Fruit fly (Drosophila melanogaster) whole organism, embryonic: Measurements from ENCODE around the gene chrb.
A peak's percentile ranks its signal among the peaks of the same experiment; 100 is the strongest.

ENCODE experiments used
- Adf1 ChIP-seq: fragments of 200-800 bp; sonication (Bioruptor generic); IDR thresholded peaks from 2 replicates; pipeline ENCODE4 v1.3.6; 2022; ENCODE audit warnings: missing biosample characterization, missing genetic modification characterization
- Atf3 ChIP-seq: fragments of 200-800 bp; sonication (Bioruptor generic); optimal IDR thresholded peaks from 3 replicates; lab custom pipeline; 2016; ENCODE audit warnings: missing biosample characterization, missing genetic modification characterization
- C15 ChIP-seq: fragments of 200-800 bp; sonication (Bioruptor generic); IDR thresholded peaks from 3 replicates; pipeline ENCODE4 v1.3.6; 2022; ENCODE audit warnings: missing biosample characterization, missing genetic modification characterization
- CG10959 ChIP-seq: fragments of 200-800 bp; sonication (Bioruptor generic); IDR thresholded peaks from 2 replicates; pipeline ENCODE4 v1.3.6; 2022; ENCODE audit warnings: missing biosample characterization, missing genetic modification characterization
- CG12942 ChIP-seq: fragments of 200-800 bp; sonication (Bioruptor generic); optimal IDR thresholded peaks from 3 replicates; lab custom pipeline; 2016; ENCODE audit warnings: missing biosample characterization, missing genetic modification characterization
- CG13775 ChIP-seq: fragments of 200-800 bp; sonication (Bioruptor generic); optimal IDR thresholded peaks from 3 replicates; lab custom pipeline; 2017; ENCODE audit warnings: missing biosample characterization, mild to moderate bottlenecking, missing genetic modification characterization
- CG13894 ChIP-seq: fragments of 200-800 bp; sonication (Bioruptor generic); optimal IDR thresholded peaks from 3 replicates; lab custom pipeline; 2018; ENCODE audit warnings: missing biosample characterization, mild to moderate bottlenecking, missing genetic modification characterization, moderate library complexity
- CG14667 ChIP-seq: fragments of 200-800 bp; sonication (Bioruptor generic); IDR thresholded peaks from 2 replicates; pipeline ENCODE4 v1.3.6; 2022; ENCODE audit warnings: missing biosample characterization, missing genetic modification characterization
- CG1603 ChIP-seq: fragments of 200-800 bp; sonication (Bioruptor generic); optimal IDR thresholded peaks from 2 replicates; lab custom pipeline; 2019; ENCODE audit warnings: missing biosample characterization, mild to moderate bottlenecking, missing genetic modification characterization, moderate library complexity
- CG17186 ChIP-seq: fragments of 200-800 bp; sonication (Bioruptor generic); optimal IDR thresholded peaks from 3 replicates; lab custom pipeline; 2017; ENCODE audit warnings: missing biosample characterization, missing genetic modification reagents, missing genetic modification characterization
- CG17568 ChIP-seq: fragments of 200-800 bp; sonication (Bioruptor generic); optimal IDR thresholded peaks from 2 replicates; lab custom pipeline; 2018; ENCODE audit warnings: missing biosample characterization, mild to moderate bottlenecking, missing genetic modification characterization, moderate library complexity
- CG17612 ChIP-seq: fragments of 200-800 bp; sonication (Bioruptor generic); IDR thresholded peaks from 2 replicates; pipeline ENCODE4 v1.3.6; 2022; ENCODE audit warnings: missing biosample characterization, missing genetic modification characterization
- CG18599 ChIP-seq: fragments of 200-800 bp; sonication (Bioruptor generic); optimal IDR thresholded peaks from 3 replicates; lab custom pipeline; 2017; ENCODE audit warnings: missing biosample characterization, missing genetic modification characterization, mild to moderate bottlenecking, moderate library complexity, missing genetic modification reagents
- CG2116 ChIP-seq: fragments of 200-800 bp; sonication (Bioruptor generic); optimal IDR thresholded peaks from 3 replicates; lab custom pipeline; 2018; ENCODE audit warnings: missing biosample characterization, mild to moderate bottlenecking, missing genetic modification characterization
- CG2199 ChIP-seq: fragments of 200-800 bp; sonication (Bioruptor generic); IDR thresholded peaks from 3 replicates; pipeline ENCODE4 v1.3.6; 2022; ENCODE audit warnings: missing biosample characterization, missing genetic modification characterization
- CG3163 ChIP-seq: fragments of 200-800 bp; sonication (Bioruptor generic); optimal IDR thresholded peaks from 3 replicates; lab custom pipeline; 2016; ENCODE audit warnings: missing biosample characterization, missing genetic modification characterization
- CG34376 ChIP-seq: fragments of 200-800 bp; sonication (Bioruptor generic); optimal IDR thresholded peaks from 2 replicates; lab custom pipeline; 2018; ENCODE audit warnings: missing biosample characterization, mild to moderate bottlenecking, missing genetic modification characterization
- CG3726 ChIP-seq: fragments of 200-800 bp; sonication (Bioruptor generic); IDR thresholded peaks from 3 replicates; pipeline ENCODE4, ENCODE4 v1.3.6; 2022; ENCODE audit warnings: missing biosample characterization, missing genetic modification characterization
- CG4282 ChIP-seq: fragments of 200-800 bp; sonication (Bioruptor generic); optimal IDR thresholded peaks from 2 replicates; lab custom pipeline; 2016; ENCODE audit warnings: missing biosample characterization, missing genetic modification characterization
- CG43689 ChIP-seq: fragments of 200-800 bp; sonication (Bioruptor generic); IDR thresholded peaks from 2 replicates; pipeline ENCODE4 v1.3.6; 2022; ENCODE audit warnings: missing biosample characterization, missing genetic modification characterization
- CG7987 ChIP-seq: fragments of 200-800 bp; sonication (Bioruptor generic); optimal IDR thresholded peaks from 2 replicates; lab custom pipeline; 2018; ENCODE audit warnings: missing biosample characterization, mild to moderate bottlenecking, missing genetic modification characterization, moderate library complexity
- CG8089 ChIP-seq: fragments of 200-800 bp; sonication (Bioruptor generic); optimal IDR thresholded peaks from 3 replicates; lab custom pipeline; 2016; ENCODE audit warnings: missing biosample characterization, missing genetic modification characterization
- CG9609 ChIP-seq: fragments of 200-800 bp; sonication (Bioruptor generic); optimal IDR thresholded peaks from 3 replicates; lab custom pipeline; 2016; ENCODE audit warnings: missing biosample characterization, missing genetic modification characterization
- Camta ChIP-seq: fragments of 200-800 bp; sonication (Bioruptor generic); optimal IDR thresholded peaks from 2 replicates; lab custom pipeline; 2016; ENCODE audit warnings: missing biosample characterization, missing genetic modification characterization
- Dad ChIP-seq: fragments of 200-800 bp; sonication (Bioruptor generic); optimal IDR thresholded peaks from 3 replicates; lab custom pipeline; 2016; ENCODE audit warnings: missing biosample characterization, missing genetic modification characterization
- Deaf1 ChIP-seq: fragments of 200-800 bp; optimal IDR thresholded peaks from 3 replicates; lab custom pipeline; 2019; ENCODE audit warnings: missing biosample characterization, mild to moderate bottlenecking, missing genetic modification characterization, moderate library complexity
- Dfd ChIP-seq, 2 experiments: fragments of >200 bp; optimal IDR thresholded peaks; 2 replicates each; lab custom pipeline; 2017; ENCODE audit warnings: missing biosample characterization in 2 of 2, missing genetic modification characterization in 2 of 2
- Drgx ChIP-seq: fragments of 200-800 bp; sonication (Bioruptor generic); IDR thresholded peaks from 2 replicates; pipeline ENCODE4 v1.3.6; 2022; ENCODE audit warnings: missing biosample characterization, missing genetic modification characterization
- Gsc ChIP-seq: fragments of 200-800 bp; sonication (Bioruptor generic); IDR thresholded peaks from 2 replicates; pipeline ENCODE4 v1.3.6; 2022; ENCODE audit warnings: missing biosample characterization, missing genetic modification characterization
- HHEX ChIP-seq: fragments of 200-800 bp; sonication (Bioruptor generic); optimal IDR thresholded peaks from 3 replicates; lab custom pipeline; 2017; ENCODE audit warnings: missing biosample characterization, mild to moderate bottlenecking, missing genetic modification characterization, missing genetic modification reagents
- Hmr ChIP-seq: fragments of 200-800 bp; sonication (Bioruptor generic); optimal IDR thresholded peaks from 3 replicates; lab custom pipeline; 2017; ENCODE audit warnings: mild to moderate bottlenecking, missing biosample characterization, missing genetic modification reagents, missing genetic modification characterization
- Hr78 ChIP-seq, 2 experiments: fragments of 200-800 bp in 1 of 2; fragments of >200 bp in 1 of 2; sonication (Bioruptor generic) in 1 of 2; optimal IDR thresholded peaks; 2 replicates each; lab custom pipeline; 2017 to 2019; ENCODE audit warnings: missing biosample characterization in 2 of 2, missing genetic modification characterization in 2 of 2, mild to moderate bottlenecking in 1 of 2, moderate library complexity in 1 of 2
- Oli ChIP-seq: fragments of 200-800 bp; sonication (Bioruptor generic); optimal IDR thresholded peaks from 2 replicates; lab custom pipeline; 2018; ENCODE audit warnings: missing biosample characterization, mild to moderate bottlenecking, missing genetic modification characterization, moderate library complexity
- Pdp1 ChIP-seq, 2 experiments: fragments of 200-800 bp; sonication (Bioruptor generic); optimal IDR thresholded peaks; 3 replicates each; lab custom pipeline; 2016; ENCODE audit warnings: missing biosample characterization in 2 of 2, missing genetic modification characterization in 2 of 2, mild to moderate bottlenecking in 1 of 2, moderate library complexity in 1 of 2
- Sin3A ChIP-seq: fragments of >200 bp; optimal IDR thresholded peaks from 2 replicates; lab custom pipeline; 2018
- Sry-β ChIP-seq: fragments of 200-800 bp; sonication (Bioruptor generic); optimal IDR thresholded peaks from 2 replicates; lab custom pipeline; 2018; ENCODE audit warnings: missing biosample characterization, mild to moderate bottlenecking, missing genetic modification characterization, moderate library complexity
- ash1 ChIP-seq: fragments of 200-800 bp; sonication (Bioruptor generic); optimal IDR thresholded peaks from 2 replicates; lab custom pipeline; 2018; ENCODE audit warnings: missing biosample characterization, mild to moderate bottlenecking, missing genetic modification characterization
- dati ChIP-seq: fragments of 200-800 bp; sonication (Bioruptor generic); IDR thresholded peaks from 2 replicates; pipeline ENCODE4 v1.3.6; 2022; ENCODE audit warnings: missing biosample characterization, missing genetic modification characterization
- emc ChIP-seq: fragments of 200-800 bp; sonication (Bioruptor generic); optimal IDR thresholded peaks from 2 replicates; lab custom pipeline; 2016; ENCODE audit warnings: missing biosample characterization, missing genetic modification characterization
- fd64A ChIP-seq: fragments of 200-800 bp; sonication (Bioruptor generic); optimal IDR thresholded peaks from 3 replicates; lab custom pipeline; 2018; ENCODE audit warnings: missing biosample characterization, mild to moderate bottlenecking, missing genetic modification characterization
- ftz-f1 ChIP-seq: fragments of 200-800 bp; sonication (Bioruptor generic); optimal IDR thresholded peaks from 2 replicates; lab custom pipeline; 2016; ENCODE audit warnings: missing biosample characterization, missing genetic modification characterization
- kay ChIP-seq: fragments of 200-800 bp; sonication (Bioruptor generic); optimal IDR thresholded peaks from 2 replicates; lab custom pipeline; 2016; ENCODE audit warnings: missing biosample characterization, missing genetic modification characterization
- lov ChIP-seq, 2 experiments: fragments of 200-800 bp in 1 of 2; fragments of >200 bp in 1 of 2; sonication (Bioruptor generic) in 1 of 2; IDR thresholded peaks in 1 of 2; optimal IDR thresholded peaks in 1 of 2; 2 replicates in 1 of 2; 3 replicates in 1 of 2; pipeline versions ENCODE4 v1.3.6 to Lab custom; 2017 to 2022; ENCODE audit warnings: missing biosample characterization in 1 of 2, missing genetic modification characterization in 1 of 2
- peb ChIP-seq: fragments of 200-800 bp; sonication (Bioruptor generic); IDR thresholded peaks from 2 replicates; pipeline ENCODE4 v1.3.6; 2022; ENCODE audit warnings: missing biosample characterization, missing genetic modification characterization
- pho ChIP-seq: fragments of 200-800 bp; sonication (Bioruptor generic); optimal IDR thresholded peaks from 2 replicates; lab custom pipeline; 2016; ENCODE audit warnings: missing biosample characterization, missing genetic modification characterization
- pita ChIP-seq: fragments of 200-800 bp; sonication (Bioruptor generic); optimal IDR thresholded peaks from 2 replicates; lab custom pipeline; 2017; ENCODE audit warnings: missing biosample characterization, mild to moderate bottlenecking, missing genetic modification characterization
- scrt ChIP-seq: fragments of 200-800 bp; sonication (Bioruptor generic); optimal IDR thresholded peaks from 2 replicates; lab custom pipeline; 2018; ENCODE audit warnings: missing biosample characterization, mild to moderate bottlenecking, missing genetic modification characterization, moderate library complexity
- sens-2 ChIP-seq: fragments of 200-800 bp; sonication (Bioruptor generic); IDR thresholded peaks from 2 replicates; pipeline ENCODE4 v1.3.6; 2022; ENCODE audit warnings: missing biosample characterization, missing genetic modification characterization
- sug ChIP-seq: fragments of 200-800 bp; optimal IDR thresholded peaks from 2 replicates; lab custom pipeline; 2019; ENCODE audit warnings: missing biosample characterization, mild to moderate bottlenecking, missing genetic modification characterization, moderate library complexity
- tin ChIP-seq: fragments of 200-800 bp; sonication (Bioruptor generic); optimal IDR thresholded peaks from 3 replicates; lab custom pipeline; 2016; ENCODE audit warnings: missing biosample characterization, missing genetic modification characterization
- zen2 ChIP-seq: fragments of 200-800 bp; sonication (Bioruptor generic); IDR thresholded peaks from 3 replicates; pipeline ENCODE4 v1.3.6; 2022; ENCODE audit warnings: missing biosample characterization, missing genetic modification characterization; ENCODE audit not compliant: partially characterized antibody

The chrb gene

dm6 chr3L:11540330-11540702 is 53.0 kb downstream of the chrb start (continued):
- TF ChIP-seq CG3163 (GFP tag; lab: Kevin White, UChicago) (no peak), pho (GFP tag; lab: Kevin White, UChicago) (no peak), CG18599 (GFP tag; lab: Kevin White, UChicago) (peak; percentile 42), CG17186 (GFP tag; lab: Kevin White, UChicago) (no peak), CG2199 (GFP tag; lab: Robert Waterston, UW) (0 out of 3 replicates have a peak, but pooled peaks have one; percentile 39), Pdp1 (GFP tag; optimal IDR thresholded peaks at IDR 0.05; lab: Kevin White, UChicago) (peak in 1 of 2 experiments; percentile 10), CG13775 (GFP tag; lab: Kevin White, UChicago) (no peak), scrt (GFP tag; lab: Kevin White, UChicago) (no peak), lov (optimal IDR thresholded peaks at IDR 0.05; lab: Kevin White, UChicago) (no peak), lov (GFP tag; IDR thresholded peaks at IDR 0.05; lab: Robert Waterston, UW) (0 out of 3 replicates have a peak, but pooled peaks have one; percentile 12), pita (GFP tag; lab: Kevin White, UChicago) (no peak), CG2116 (GFP tag; lab: Kevin White, UChicago) (no peak), ash1 (no peak), CG3726 (GFP tag; lab: Robert Waterston, UW) (no peak), Camta (GFP tag; lab: Kevin White, UChicago) (no peak), CG43689 (GFP tag; lab: Robert Waterston, UW) (no peak), Hmr (GFP tag; lab: Kevin White, UChicago) (peak; percentile 51), peb (GFP tag; lab: Robert Waterston, UW) (no peak), CG1603 (tag; lab: Kevin White, UChicago) (peak; percentile 40), Sry-β (GFP tag; lab: Kevin White, UChicago) (no peak), emc (GFP tag; lab: Kevin White, UChicago) (no peak), zen2 (GFP tag; lab: Robert Waterston, UW) (no peak), fd64A (GFP tag; lab: Kevin White, UChicago) (peak; percentile 60), Atf3 (GFP tag; lab: Kevin White, UChicago) (no peak), HHEX (GFP tag; lab: Kevin White, UChicago) (peak; percentile 68), dati (GFP tag; lab: Robert Waterston, UW) (no peak), CG9609 (no peak), CG17612 (GFP tag; lab: Robert Waterston, UW) (no peak), CG8089 (no peak), CG10959 (no peak), CG13894 (no peak), CG17568 (GFP tag; lab: Kevin White, UChicago) (peak; percentile 75), Hr78 (GFP tag; optimal IDR thresholded peaks at IDR 0.05; lab: Kevin White, UChicago) (peak in 1 of 2 experiments; percentile 58), CG7987 (GFP tag; lab: Kevin White, UChicago) (peak; percentile 80), Sin3A (lab: Kevin White, UChicago) (no peak), sens-2 (GFP tag; lab: Robert Waterston, UW) (no peak), Drgx (GFP tag; lab: Robert Waterston, UW) (no peak), Oli (tag; lab: Kevin White, UChicago) (no peak), CG14667 (no peak), kay (GFP tag; lab: Kevin White, UChicago) (peak; percentile 38), CG12942 (GFP tag; lab: Kevin White, UChicago) (peak; percentile 11), Gsc (GFP tag; lab: Robert Waterston, UW) (no peak), Dfd (GFP tag; optimal IDR thresholded peaks at IDR 0.05; lab: Kevin White, UChicago) (no peak), CG4282 (GFP tag; lab: Kevin White, UChicago) (no peak), Adf1 (GFP tag; lab: Robert Waterston, UW) (no peak), ftz-f1 (no peak), Dad (no peak), sug (tag; lab: Kevin White, UChicago) (peak; percentile 16), Deaf1 (no peak), tin (no peak), CG34376 (GFP tag; lab: Kevin White, UChicago) (peak; percentile 4), C15 (GFP tag; lab: Robert Waterston, UW) (no peak)
